Fruit fly (Drosophila melanogaster): ENCODE results near the gene f-cup.

Gene f-cup

dm6 chr3R:13676137-13677086 is 24.2 kb downstream of the f-cup start, which contains the start of the genes Lkb1 and CG9588 (continued):
- peak; percentile 61 for TF ChIP-seq CG8632 (GFP tag; optimal IDR thresholded peaks at IDR 0.05)
- peak; percentile 13 for TF ChIP-seq Blimp-1 (GFP tag; optimal IDR thresholded peaks at IDR 0.05)
- TF ChIP-seq spab (GFP tag; optimal IDR thresholded peaks at IDR 0.05) = peak; percentile 60
- peak in 1 of 2 experiments; percentile 39 for TF ChIP-seq salr (GFP tag; optimal IDR thresholded peaks at IDR 0.05)
- peak; percentile 81 for TF ChIP-seq CG32006 (GFP tag; optimal IDR thresholded peaks at IDR 0.05)
- TF ChIP-seq CG6808 (GFP tag; optimal IDR thresholded peaks at IDR 0.05) = peak; percentile 41
- TF ChIP-seq CG10631 (GFP tag; optimal IDR thresholded peaks at IDR 0.05) = no peak
- peak; percentile 88 for TF ChIP-seq Hr4 (GFP tag; optimal IDR thresholded peaks at IDR 0.05)
- peak; percentile 78 for TF ChIP-seq Sox14 (GFP tag; optimal IDR thresholded peaks at IDR 0.05)
- peak; percentile 59 for TF ChIP-seq CG3032 (tag; optimal IDR thresholded peaks at IDR 0.05)

DNA sequence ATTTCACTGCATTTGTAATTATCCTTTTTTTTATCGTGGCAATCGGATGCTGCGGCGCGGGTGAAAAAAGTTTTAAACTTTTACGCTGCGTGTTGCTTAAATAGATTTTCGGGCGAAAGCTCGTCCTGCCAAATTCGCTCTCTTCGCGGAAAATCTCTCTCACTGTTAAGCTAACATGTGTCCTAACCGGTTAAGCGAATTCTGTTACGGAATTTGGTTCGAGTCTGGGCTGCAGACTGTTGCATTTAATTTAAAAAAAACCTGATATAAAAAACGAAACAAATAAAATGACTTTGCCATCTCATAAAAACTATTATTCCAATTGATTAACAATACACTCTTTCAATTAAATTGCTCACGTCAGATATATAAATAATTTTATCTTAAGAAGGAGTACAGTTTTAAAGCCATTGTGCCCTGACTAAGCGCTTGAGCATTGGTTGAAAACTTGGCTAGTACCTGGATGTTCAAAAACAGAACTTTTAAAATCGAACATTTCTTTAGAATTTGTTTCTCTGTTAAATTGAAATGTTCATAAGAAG is 26.1 kb downstream of the f-cup start, which contains the start of gene Task6:
Gene Task6, minus strand, starts transcription at position 51 of the 542 bp plus-strand sequence.
- TF ChIP-seq Eip93F (GFP tag; optimal IDR thresholded peaks at IDR 0.05) (no peak), svp (GFP tag) (no peak), CG7368 (GFP tag; optimal IDR thresholded peaks at IDR 0.05) (no peak), Eip78C (GFP tag) (no peak), lz (GFP tag; optimal IDR thresholded peaks at IDR 0.05) (no peak), Ets21C (GFP tag; optimal IDR thresholded peaks at IDR 0.05) (no peak), acj6 (GFP tag; optimal IDR thresholded peaks at IDR 0.05) (no peak), topi (GFP tag; optimal IDR thresholded peaks at IDR 0.05) (no peak), esn (GFP tag; optimal IDR thresholded peaks at IDR 0.05) (no peak), Sox14 (GFP tag; optimal IDR thresholded peaks at IDR 0.05) (no peak), vri (GFP tag; optimal IDR thresholded peaks at IDR 0.05) (no peak), CG8119 (GFP tag; IDR thresholded peaks at IDR 0.05) (no peak)

dm6 chr3R:13672898-13673297 is 27.7 kb downstream of the f-cup start:
- TF ChIP-seq CG7368 (GFP tag; optimal IDR thresholded peaks at IDR 0.05) (no peak), Ets96B (tag; optimal IDR thresholded peaks at IDR 0.05) (no peak), esn (GFP tag; optimal IDR thresholded peaks at IDR 0.05) (no peak), CG8632 (GFP tag; optimal IDR thresholded peaks at IDR 0.05) (no peak), acj6 (GFP tag; optimal IDR thresholded peaks at IDR 0.05) (no peak), svp (GFP tag) (no peak), Hr4 (GFP tag; optimal IDR thresholded peaks at IDR 0.05) (no peak), CG11294 (GFP tag; IDR thresholded peaks at IDR 0.05) (no peak), cyc (GFP tag; optimal IDR thresholded peaks at IDR 0.05) (no peak), CG15336 (GFP tag; IDR thresholded peaks at IDR 0.05) (no peak), Met (GFP tag; optimal IDR thresholded peaks at IDR 0.05) (no peak), CG31627 (GFP tag; optimal IDR thresholded peaks at IDR 0.05) (no peak), CG6163 (GFP tag; IDR thresholded peaks at IDR 0.05) (no peak), Lpt (GFP tag; optimal IDR thresholded peaks at IDR 0.05) (no peak), CG9139 (GFP tag; optimal IDR thresholded peaks at IDR 0.05) (no peak), salr (GFP tag; optimal IDR thresholded peaks at IDR 0.05) (no peak)

dm6 chr3R:13665992-13666391 is 34.6 kb downstream of the f-cup start:
- no peak for TF ChIP-seq CG6276 (GFP tag; optimal IDR thresholded peaks at IDR 0.05)
- no peak for TF ChIP-seq fkh (GFP tag; optimal IDR thresholded peaks at IDR 0.05)
- TF ChIP-seq CG11762 (GFP tag; optimal IDR thresholded peaks at IDR 0.05; ENCODE audit: insufficient read depth) = no peak
- TF ChIP-seq Sox14 (GFP tag; optimal IDR thresholded peaks at IDR 0.05) = no peak
- TF ChIP-seq CG10669 (GFP tag; optimal IDR thresholded peaks at IDR 0.05) = no peak
- TF ChIP-seq Sox15 (GFP tag; optimal IDR thresholded peaks at IDR 0.05) = no peak
- no peak for TF ChIP-seq CG34406 (GFP tag; optimal IDR thresholded peaks at IDR 0.05)
- TF ChIP-seq ss (GFP tag; optimal IDR thresholded peaks at IDR 0.05) = no peak
- TF ChIP-seq Ets96B (tag; optimal IDR thresholded peaks at IDR 0.05) = no peak
- no peak for TF ChIP-seq svp (GFP tag)
- TF ChIP-seq net (GFP tag; optimal IDR thresholded peaks at IDR 0.05) = no peak
